Fruit fly (Drosophila melanogaster) whole organism, wandering third instar larva: ENCODE results near the gene mbc.

Experiments used
- Abd-B ChIP-seq: fragments of >200 bp; optimal IDR thresholded peaks from 2 replicates; lab custom pipeline; 2017; ENCODE audit warnings: missing biosample characterization, missing genetic modification characterization
- CG32264 ChIP-seq: fragments of 200-800 bp; sonication (Bioruptor generic); optimal IDR thresholded peaks from 2 replicates; lab custom pipeline; 2016; ENCODE audit warnings: missing biosample characterization, missing genetic modification characterization
- CG9705 ChIP-seq: fragments of 200-800 bp; sonication (Bioruptor generic); optimal IDR thresholded peaks from 2 replicates; lab custom pipeline; 2018; ENCODE audit warnings: missing biosample characterization, mild to moderate bottlenecking, missing genetic modification characterization
- CrebA ChIP-seq: fragments of 200-800 bp; sonication (Bioruptor generic); optimal IDR thresholded peaks from 2 replicates; lab custom pipeline; 2016; ENCODE audit warnings: missing biosample characterization, mild to moderate bottlenecking, missing genetic modification characterization, borderline replicate concordance
- Dfd ChIP-seq: fragments of >200 bp; optimal IDR thresholded peaks from 2 replicates; lab custom pipeline; 2017; ENCODE audit warnings: missing biosample characterization, missing genetic modification characterization
- Dif ChIP-seq: fragments of 200-275, 200-300 bp; sonication (Bioruptor generic); optimal IDR thresholded peaks from 2 replicates; lab custom pipeline; 2018; ENCODE audit warnings: missing biosample characterization, missing genetic modification characterization; ENCODE audit not compliant: partially characterized antibody
- GATAd ChIP-seq: sonication (Bioruptor generic); optimal IDR thresholded peaks from 2 replicates; lab custom pipeline; 2016; ENCODE audit warnings: missing biosample characterization, missing genetic modification characterization
- HLH106 ChIP-seq: fragments of 200-800 bp; optimal IDR thresholded peaks from 3 replicates; lab custom pipeline; 2019; ENCODE audit warnings: missing biosample characterization, mild to moderate bottlenecking, missing genetic modification characterization, moderate library complexity
- Hnf4 ChIP-seq: fragments of 200-800 bp; sonication (Bioruptor generic); optimal IDR thresholded peaks from 2 replicates; lab custom pipeline; 2016; ENCODE audit warnings: missing biosample characterization, mild to moderate bottlenecking, missing genetic modification characterization
- Hr78 ChIP-seq: fragments of >200 bp; optimal IDR thresholded peaks from 2 replicates; lab custom pipeline; 2017; ENCODE audit warnings: missing biosample characterization, missing genetic modification characterization
- Hr83 ChIP-seq: fragments of 200-300 bp; sonication (Bioruptor generic); optimal IDR thresholded peaks from 2 replicates; lab custom pipeline; 2016; ENCODE audit warnings: missing biosample characterization, mild to moderate bottlenecking, missing genetic modification characterization, moderate library complexity; ENCODE audit not compliant: poor library complexity, severe bottlenecking
- Jra ChIP-seq: sonication (Bioruptor generic); optimal IDR thresholded peaks from 2 replicates; lab custom pipeline; 2016; ENCODE audit warnings: missing biosample characterization, missing genetic modification characterization
- Mio ChIP-seq: sonication (Bioruptor generic); optimal IDR thresholded peaks from 2 replicates; lab custom pipeline; 2016; ENCODE audit warnings: missing biosample characterization, missing genetic modification characterization
- Myc ChIP-seq: fragments of >200 bp; optimal IDR thresholded peaks from 2 replicates; lab custom pipeline; 2017
- N ChIP-seq: fragments of >200 bp; optimal IDR thresholded peaks from 2 replicates; lab custom pipeline; 2018; ENCODE audit warnings: missing biosample characterization, missing external identifiers, missing genetic modification characterization
- OdsH ChIP-seq: fragments of 200-800 bp; sonication (Bioruptor generic); optimal IDR thresholded peaks from 2 replicates; lab custom pipeline; 2016; ENCODE audit warnings: missing biosample characterization, mild to moderate bottlenecking, missing genetic modification characterization
- Rel ChIP-seq, 2 experiments: fragments of 200-800 bp; sonication (Bioruptor generic) in 1 of 2; optimal IDR thresholded peaks; 2 replicates in 1 of 2; 3 replicates in 1 of 2; lab custom pipeline; 2016 to 2019; ENCODE audit warnings: mild to moderate bottlenecking in 2 of 2, missing biosample characterization in 2 of 2, missing genetic modification characterization in 2 of 2, moderate library complexity in 1 of 2
- Sp1 ChIP-seq: fragments of 200-800 bp; sonication (Bioruptor generic); optimal IDR thresholded peaks from 3 replicates; lab custom pipeline; 2019; ENCODE audit warnings: missing biosample characterization, mild to moderate bottlenecking, missing genetic modification characterization, moderate library complexity
- Vsx2 ChIP-seq: fragments of 200-300, 225-300 bp; sonication (Bioruptor generic); optimal IDR thresholded peaks from 2 replicates; lab custom pipeline; 2018; ENCODE audit warnings: missing biosample characterization, missing genetic modification characterization; ENCODE audit not compliant: partially characterized antibody
- br ChIP-seq: fragments of 200-800 bp; sonication (Bioruptor generic); optimal IDR thresholded peaks from 2 replicates; lab custom pipeline; 2016; ENCODE audit warnings: missing biosample characterization, missing genetic modification characterization
- dmrt93B ChIP-seq: fragments of 200-800 bp; sonication (Bioruptor generic); optimal IDR thresholded peaks from 2 replicates; lab custom pipeline; 2018; ENCODE audit warnings: missing biosample characterization, mild to moderate bottlenecking, missing genetic modification characterization
- ey ChIP-seq: fragments of 200-800 bp; sonication (Bioruptor generic); optimal IDR thresholded peaks from 2 replicates; lab custom pipeline; 2016; ENCODE audit warnings: missing biosample characterization, missing genetic modification characterization
- foxo ChIP-seq, 2 experiments: fragments of 200-800 bp; sonication (Bioruptor generic); optimal IDR thresholded peaks; 2 replicates in 1 of 2; 3 replicates in 1 of 2; lab custom pipeline; 2016 to 2017; ENCODE audit warnings: missing biosample characterization in 2 of 2, missing genetic modification characterization in 2 of 2
- fru ChIP-seq: fragments of 200-800 bp; sonication (Bioruptor generic); optimal IDR thresholded peaks from 3 replicates; lab custom pipeline; 2016; ENCODE audit warnings: missing biosample characterization, mild to moderate bottlenecking, missing genetic modification characterization
- h ChIP-seq: fragments of 200-800 bp; sonication (Bioruptor generic); optimal IDR thresholded peaks from 3 replicates; lab custom pipeline; 2016; ENCODE audit warnings: missing biosample characterization, mild to moderate bottlenecking, missing genetic modification characterization
- lola ChIP-seq: fragments of >200 bp; optimal IDR thresholded peaks from 2 replicates; lab custom pipeline; 2017; ENCODE audit warnings: missing biosample characterization, missing genetic modification characterization
- pan ChIP-seq: fragments of >200 bp; optimal IDR thresholded peaks from 2 replicates; lab custom pipeline; 2017
- psq ChIP-seq: fragments of 200-800 bp; sonication (Bioruptor generic); optimal IDR thresholded peaks from 3 replicates; lab custom pipeline; 2017; ENCODE audit warnings: missing biosample characterization, mild to moderate bottlenecking, missing genetic modification characterization, moderate library complexity
- rgr ChIP-seq: fragments of 200-800 bp; sonication (Bioruptor generic); optimal IDR thresholded peaks from 3 replicates; lab custom pipeline; 2016; ENCODE audit warnings: missing biosample characterization, mild to moderate bottlenecking, missing genetic modification characterization
- sage ChIP-seq: fragments of 200-800 bp; sonication (Bioruptor generic); optimal IDR thresholded peaks from 2 replicates; lab custom pipeline; 2016; ENCODE audit warnings: missing biosample characterization, mild to moderate bottlenecking, missing genetic modification characterization
- sv ChIP-seq: fragments of 200-800 bp; sonication (Bioruptor generic); optimal IDR thresholded peaks from 3 replicates; lab custom pipeline; 2016; ENCODE audit warnings: missing biosample characterization, missing genetic modification characterization
- tai ChIP-seq: sonication (Bioruptor generic); optimal IDR thresholded peaks from 2 replicates; lab custom pipeline; 2016; ENCODE audit warnings: missing biosample characterization, missing genetic modification characterization
- usp ChIP-seq: fragments of >200 bp; optimal IDR thresholded peaks from 2 replicates; lab custom pipeline; 2017; ENCODE audit warnings: missing biosample characterization, missing genetic modification characterization
- woc ChIP-seq: sonication (Bioruptor generic); optimal IDR thresholded peaks from 2 replicates; lab custom pipeline; 2016; ENCODE audit warnings: missing biosample characterization, mild to moderate bottlenecking, missing genetic modification characterization

The mbc gene

dm6 chr3R:23760219-23761018 lies 21.1 kb upstream of the mbc start, which contains the start of gene SdhD:
Gene SdhD (minus strand): TSS chr3R:23760600.
- TF ChIP-seq Hr83 (peak; percentile 84), foxo (GFP tag; optimal IDR thresholded peaks at IDR 0.05; lab: Kevin White, UChicago) (peak in 1 of 2 experiments; percentile 50), Jra (GFP tag; lab: Kevin White, UChicago) (peak; percentile 57), br (GFP tag; lab: Kevin White, UChicago) (peak; percentile 54), ey (peak; percentile 18), psq (GFP tag; lab: Kevin White, UChicago) (no peak), Dfd (no peak), sage (no peak), Rel (GFP tag; optimal IDR thresholded peaks at IDR 0.05; lab: Kevin White, UChicago) (no peak), Rel (tag; optimal IDR thresholded peaks at IDR 0.05; lab: Kevin White, UChicago) (peak; percentile 88), Hnf4 (GFP tag; lab: Kevin White, UChicago) (peak; percentile 72), Myc (lab: Kevin White, UChicago) (peak; percentile 15), fru (GFP tag; lab: Kevin White, UChicago) (peak; percentile 15), h (GFP tag; lab: Kevin White, UChicago) (peak; percentile 39), sv (GFP tag; lab: Kevin White, UChicago) (peak; percentile 21), OdsH (GFP tag; lab: Kevin White, UChicago) (peak; percentile 48), Sp1 (GFP tag; lab: Kevin White, UChicago) (peak; percentile 31), Abd-B (GFP tag; lab: Kevin White, UChicago) (no peak), rgr (GFP tag; lab: Kevin White, UChicago) (peak; percentile 52)

- TF ChIP-seq Myc (lab: Kevin White, UChicago) (peak; percentile 39), Mio (GFP tag; lab: Kevin White, UChicago) (no peak), br (GFP tag; lab: Kevin White, UChicago) (peak; percentile 0), CrebA (no peak), Hnf4 (GFP tag; lab: Kevin White, UChicago) (peak; percentile 46), psq (GFP tag; lab: Kevin White, UChicago) (peak; percentile 28), Hr83 (peak; percentile 20), Sp1 (GFP tag; lab: Kevin White, UChicago) (no peak), sv (GFP tag; lab: Kevin White, UChicago) (peak; percentile 26)
Measured at dm6 chr3R:23763015-23763414, 18.6 kb upstream of the mbc start, which contains the start of gene udt. Gene udt (minus strand): TSS chr3R:23763263.

dm6 chr3R:23763622-23764273 lies 17.8 kb upstream of the mbc start, which contains the start of gene Lsd-1:
Gene Lsd-1 (plus strand): TSS chr3R:23763857.
- TF ChIP-seq CrebA = no peak
- TF ChIP-seq Hr78 (GFP tag; lab: Kevin White, UChicago) = no peak
- TF ChIP-seq foxo (GFP tag; optimal IDR thresholded peaks at IDR 0.05; lab: Kevin White, UChicago) = peak in 1 of 2 experiments; percentile 11
- TF ChIP-seq h (GFP tag; lab: Kevin White, UChicago) = peak; percentile 31
- TF ChIP-seq GATAd (GFP tag; lab: Kevin White, UChicago) = no peak
- no peak for TF ChIP-seq br (GFP tag; lab: Kevin White, UChicago)
- peak; percentile 30 for TF ChIP-seq Hnf4 (GFP tag; lab: Kevin White, UChicago)
- TF ChIP-seq Dif (GFP tag; lab: Kevin White, UChicago) = no peak
- TF ChIP-seq ey = no peak
- TF ChIP-seq Vsx2 (GFP tag; lab: Kevin White, UChicago) = no peak
- TF ChIP-seq HLH106 (tag; lab: Kevin White, UChicago) = peak; percentile 62
- peak; percentile 76 for TF ChIP-seq Sp1 (GFP tag; lab: Kevin White, UChicago)
- no peak for TF ChIP-seq dmrt93B (GFP tag; lab: Kevin White, UChicago)
- no peak for TF ChIP-seq Abd-B (GFP tag; lab: Kevin White, UChicago)
- no peak for TF ChIP-seq woc (GFP tag; lab: Kevin White, UChicago)
- no peak for TF ChIP-seq psq (GFP tag; lab: Kevin White, UChicago)
- no peak for TF ChIP-seq N
- TF ChIP-seq pan (lab: Kevin White, UChicago) = no peak
- no peak for TF ChIP-seq CG9705
- TF ChIP-seq Hr83 = no peak
- TF ChIP-seq lola (GFP tag; lab: Kevin White, UChicago) = no peak
- TF ChIP-seq tai (GFP tag; lab: Kevin White, UChicago) = no peak
- no peak for TF ChIP-seq CG32264 (GFP tag; lab: Kevin White, UChicago)
- no peak for TF ChIP-seq Jra (GFP tag; lab: Kevin White, UChicago)
- no peak for TF ChIP-seq OdsH (GFP tag; lab: Kevin White, UChicago)
- TF ChIP-seq usp (GFP tag; lab: Kevin White, UChicago) = no peak
- no peak for TF ChIP-seq Dfd
- TF ChIP-seq rgr (GFP tag; lab: Kevin White, UChicago) = peak; percentile 37
- TF ChIP-seq Rel (GFP tag; optimal IDR thresholded peaks at IDR 0.05; lab: Kevin White, UChicago) = peak; percentile 23
- TF ChIP-seq Rel (tag; optimal IDR thresholded peaks at IDR 0.05; lab: Kevin White, UChicago) = peak; percentile 85
- TF ChIP-seq, all 38 proteins: peak for 7
